Fruit fly (Drosophila melanogaster) whole organism, larva: Measurements from ENCODE around the gene CG33796.

Source experiments
- noc ChIP-seq: fragments of 200-800 bp; sonication (Bioruptor generic); optimal IDR thresholded peaks from 3 replicates; lab custom pipeline; 2019; ENCODE audit warnings: missing biosample characterization, mild to moderate bottlenecking, missing genetic modification characterization, moderate library complexity

The CG33796 gene

DNA sequence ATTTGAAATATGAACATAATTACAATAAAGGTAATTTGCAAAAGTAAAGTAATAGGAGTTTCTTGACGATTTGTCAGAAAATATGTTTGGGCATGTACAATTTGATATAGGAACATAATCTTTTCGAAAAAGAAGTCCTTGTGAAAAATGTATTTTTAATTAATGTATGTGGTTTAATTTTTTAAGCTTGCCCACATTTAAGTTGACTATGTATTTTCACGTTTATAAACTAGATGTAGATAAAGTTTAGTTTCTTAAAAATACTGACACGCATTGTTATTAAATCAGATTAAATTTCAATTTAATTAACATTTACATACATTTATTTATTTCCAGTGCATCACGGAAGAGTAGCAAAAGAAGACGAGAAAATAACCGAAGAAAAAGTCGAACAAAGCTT is 6.6 kb upstream of the CG33796 start:
- TF ChIP-seq noc (tag; lab: Kevin White, UChicago): no peak

DNA sequence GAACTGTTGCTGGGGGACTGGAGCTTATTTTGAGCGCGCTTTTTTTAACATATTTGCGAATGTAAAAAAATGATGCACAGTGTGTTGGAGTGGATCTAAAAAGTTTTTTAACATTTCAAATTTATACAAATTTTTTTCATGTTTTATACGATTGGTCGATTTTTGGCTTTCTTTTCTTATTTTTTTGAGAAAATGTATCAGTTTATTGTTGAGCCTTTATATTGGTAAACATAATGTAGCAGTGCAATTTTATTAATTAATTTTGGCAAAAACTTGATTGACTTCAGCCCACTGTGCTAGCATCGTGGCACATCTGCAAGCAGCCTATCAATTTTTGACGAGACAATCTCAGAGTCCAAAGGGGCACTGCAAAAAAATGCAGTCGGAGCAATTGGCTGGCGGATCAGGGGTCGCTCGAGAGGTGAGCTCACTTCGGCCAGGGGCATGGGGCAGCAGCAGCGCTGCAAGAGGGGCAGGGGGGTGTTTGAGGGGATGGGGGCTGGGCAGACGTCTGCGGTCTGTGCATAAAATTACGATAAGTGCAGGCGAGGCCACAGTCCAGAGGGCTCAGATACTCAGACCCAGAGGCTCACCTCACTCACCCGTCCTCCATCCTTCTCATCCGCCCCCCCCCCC is 5.8 kb upstream of the CG33796 start:
- TF ChIP-seq noc (tag; lab: Kevin White, UChicago): no peak

dm6 chr3L:16174778-16175177 is 4.9 kb upstream of the CG33796 start:
- TF ChIP-seq noc (tag; lab: Kevin White, UChicago): no peak

- no peak for TF ChIP-seq noc (tag; lab: Kevin White, UChicago)
Observed at dm6 chr3L:16173818-16174601, 4.1 kb upstream of the CG33796 start.

- no peak for TF ChIP-seq noc (tag; lab: Kevin White, UChicago)
Observed at dm6 chr3L:16172809-16173276, 2.9 kb upstream of the CG33796 start.

DNA sequence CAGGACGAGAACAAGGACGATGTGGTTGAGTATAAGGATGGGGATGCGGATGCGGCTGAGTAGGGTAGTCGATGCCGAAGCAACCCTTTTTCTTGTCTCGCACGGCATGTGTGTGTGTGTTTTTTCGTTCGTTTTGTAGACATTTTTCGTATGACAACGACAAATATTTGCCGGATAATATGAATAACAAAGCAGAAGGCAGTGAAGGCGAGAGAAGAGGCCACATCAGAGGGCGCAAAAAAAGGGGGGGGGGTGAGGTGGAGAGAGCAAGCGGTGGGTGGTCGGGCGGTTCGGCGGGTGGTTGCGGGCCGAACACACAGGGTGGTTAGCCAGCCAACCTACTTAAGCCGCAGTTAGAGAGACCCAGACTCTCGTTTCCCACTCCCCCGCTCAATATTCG is 2.5 kb upstream of the CG33796 start:
- no peak for TF ChIP-seq noc (tag; lab: Kevin White, UChicago)

DNA sequence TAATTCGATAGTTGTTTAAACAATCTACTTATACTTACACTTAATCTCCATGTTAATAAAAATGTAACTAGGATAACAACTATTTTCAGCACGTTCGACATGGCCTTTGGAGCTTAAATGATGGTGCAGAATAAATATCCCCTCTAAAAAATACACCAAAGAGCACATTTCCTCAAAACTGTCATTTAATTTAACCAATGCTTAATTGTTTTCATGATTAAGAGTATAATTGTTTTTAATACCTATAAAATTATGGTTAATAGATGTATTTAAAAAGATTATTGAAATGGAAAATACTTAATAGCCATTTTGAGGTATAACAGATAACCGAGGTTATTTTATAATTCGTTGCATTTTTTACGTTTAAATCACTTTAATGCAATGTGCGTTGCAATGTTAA is 1.4 kb upstream of the CG33796 start, which contains the start of gene CG33795:
CG33795 (minus strand) TSS at position 101 of the 400 bp plus-strand sequence.
- no peak for TF ChIP-seq noc (tag; lab: Kevin White, UChicago)

- TF ChIP-seq noc (tag; lab: Kevin White, UChicago): no peak
Observed at dm6 chr3L:16168503-16169189, 1.3 kb downstream of the CG33796 start.

- TF ChIP-seq noc (tag; lab: Kevin White, UChicago): no peak
Observed at dm6 chr3L:16167723-16168386, 2.1 kb downstream of the CG33796 start.

DNA sequence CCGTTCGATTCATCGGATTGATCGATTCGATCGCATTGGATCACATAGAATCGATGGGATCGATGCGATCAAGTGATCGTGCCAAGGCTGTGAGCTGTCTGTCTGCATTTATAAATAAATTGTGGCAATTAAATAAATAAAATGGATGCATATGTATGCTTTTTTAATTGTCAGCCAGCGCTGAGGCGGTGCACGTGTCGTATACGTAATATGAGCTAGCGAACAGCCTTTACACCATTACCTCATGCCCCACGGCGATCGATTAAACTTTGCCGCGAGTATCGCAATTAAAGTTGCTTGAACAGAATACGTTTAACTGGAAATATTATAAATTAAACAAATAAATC is 2.9 kb downstream of the CG33796 start:
- TF ChIP-seq noc (tag; lab: Kevin White, UChicago): no peak

DNA sequence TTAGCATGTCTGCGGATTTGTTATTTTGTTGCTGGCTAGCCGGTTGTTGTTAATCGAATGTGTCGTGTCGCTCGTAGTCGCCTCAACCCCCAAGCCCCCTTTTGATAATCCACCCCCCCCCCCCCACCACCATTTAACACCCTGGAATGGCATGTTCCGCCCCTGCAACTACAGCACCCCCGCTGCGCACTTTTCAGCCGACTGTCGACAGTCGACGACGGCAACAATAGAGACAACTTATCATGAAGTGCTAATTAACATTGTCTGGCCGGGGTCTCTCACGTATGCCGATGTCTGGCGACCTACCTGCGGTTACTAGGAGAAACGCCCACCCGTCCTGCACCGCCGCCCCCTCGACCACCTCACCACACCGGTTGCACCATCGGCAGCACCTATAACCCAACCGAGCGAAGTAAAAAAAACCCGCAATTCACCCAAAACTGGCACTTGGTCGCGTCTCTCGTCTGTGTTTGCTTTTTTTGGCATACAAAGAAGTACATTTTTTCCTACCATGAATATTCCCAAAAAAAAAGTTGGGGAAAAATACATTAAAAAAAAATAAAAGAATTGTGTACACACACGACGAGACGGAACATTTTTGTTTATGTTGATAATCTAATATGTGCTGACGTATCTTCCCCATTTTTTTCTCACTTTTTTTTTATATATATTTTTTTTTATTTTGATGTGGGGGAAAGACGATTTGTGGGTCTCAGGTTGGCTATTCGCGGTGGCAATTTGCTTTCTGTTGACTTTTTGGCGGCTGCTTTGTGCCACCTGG is 3.5 kb downstream of the CG33796 start:
- TF ChIP-seq noc (tag; lab: Kevin White, UChicago): peak; percentile 8

- TF ChIP-seq noc (tag; lab: Kevin White, UChicago): peak; percentile 89
Observed at dm6 chr3L:16165356-16166168, 4.3 kb downstream of the CG33796 start.

dm6 chr3L:16164150-16165039 is 5.5 kb downstream of the CG33796 start, which contains the start of gene CG5151:
TSS of gene CG5151 (minus strand) at chr3L:16164701.
- TF ChIP-seq noc (tag; lab: Kevin White, UChicago): peak; percentile 39
